Fruit fly (Drosophila melanogaster) whole organism, embryonic: ENCODE results near the gene Taf10.

Experiments used
- Asciz ChIP-seq: fragments of 200-800 bp; sonication (Bioruptor generic); optimal IDR thresholded peaks from 2 replicates; lab custom pipeline; 2017; ENCODE audit warnings: missing biosample characterization, mild to moderate bottlenecking, missing genetic modification characterization, missing genetic modification reagents
- CG10654 ChIP-seq: fragments of 200-800 bp; sonication (Bioruptor generic); optimal IDR thresholded peaks from 2 replicates; lab custom pipeline; 2016; ENCODE audit warnings: missing biosample characterization, missing genetic modification characterization
- CG11247 ChIP-seq: fragments of 200-800 bp; sonication (Bioruptor generic); IDR thresholded peaks from 2 replicates; pipeline ENCODE4 v1.3.6; 2022; ENCODE audit warnings: missing biosample characterization, missing genetic modification characterization
- CG12769 ChIP-seq: fragments of 200-800 bp; sonication (Bioruptor generic); optimal IDR thresholded peaks from 2 replicates; lab custom pipeline; 2019; ENCODE audit warnings: missing biosample characterization, mild to moderate bottlenecking, missing genetic modification characterization, moderate library complexity
- CG13123 ChIP-seq: fragments of 200-800 bp; sonication (Bioruptor generic); optimal IDR thresholded peaks from 2 replicates; lab custom pipeline; 2016; ENCODE audit warnings: missing biosample characterization, missing genetic modification characterization
- CG13424 ChIP-seq: fragments of 200-800 bp; sonication (Bioruptor generic); optimal IDR thresholded peaks from 2 replicates; lab custom pipeline; 2019; ENCODE audit warnings: missing biosample characterization, mild to moderate bottlenecking, missing genetic modification characterization, moderate library complexity
- CG15269 ChIP-seq: fragments of 200-800 bp; sonication (Bioruptor generic); optimal IDR thresholded peaks from 2 replicates; lab custom pipeline; 2018; ENCODE audit warnings: missing biosample characterization, mild to moderate bottlenecking, missing genetic modification characterization, moderate library complexity
- CG15479 ChIP-seq: fragments of 200-800 bp; sonication (Bioruptor generic); optimal IDR thresholded peaks from 3 replicates; lab custom pipeline; 2019; ENCODE audit warnings: missing biosample characterization, mild to moderate bottlenecking, missing genetic modification characterization, moderate library complexity
- CG18011 ChIP-seq: fragments of 200-800 bp; sonication (Bioruptor generic); optimal IDR thresholded peaks from 2 replicates; lab custom pipeline; 2017; ENCODE audit warnings: missing biosample characterization, missing genetic modification characterization, mild to moderate bottlenecking, moderate library complexity, missing genotype
- CG2120 ChIP-seq: fragments of 200-800 bp; sonication (Bioruptor generic); optimal IDR thresholded peaks from 3 replicates; lab custom pipeline; 2016; ENCODE audit warnings: missing biosample characterization, missing genetic modification characterization
- CG2202 ChIP-seq: fragments of 200-800 bp; sonication (Bioruptor generic); optimal IDR thresholded peaks from 2 replicates; lab custom pipeline; 2018; ENCODE audit warnings: missing biosample characterization, mild to moderate bottlenecking, missing genetic modification characterization
- CG7271 ChIP-seq: fragments of 200-800 bp; sonication (Bioruptor generic); optimal IDR thresholded peaks from 2 replicates; lab custom pipeline; 2018; ENCODE audit warnings: missing biosample characterization, mild to moderate bottlenecking, missing genetic modification characterization, moderate library complexity
- CG7928 ChIP-seq: fragments of 200-800 bp; sonication (Bioruptor generic); optimal IDR thresholded peaks from 2 replicates; lab custom pipeline; 2017; ENCODE audit warnings: missing biosample characterization, mild to moderate bottlenecking, missing genetic modification characterization
- CG9817 ChIP-seq: fragments of 200-800 bp; sonication (Bioruptor generic); optimal IDR thresholded peaks from 2 replicates; lab custom pipeline; 2018; ENCODE audit warnings: missing biosample characterization, mild to moderate bottlenecking, missing genetic modification characterization, moderate library complexity
- CTCF ChIP-seq: fragments of 200-800 bp; sonication (Bioruptor generic); optimal IDR thresholded peaks from 2 replicates; lab custom pipeline; 2017; ENCODE audit warnings: missing biosample characterization, mild to moderate bottlenecking, missing genetic modification characterization, moderate library complexity
- Drgx ChIP-seq: fragments of 200-800 bp; sonication (Bioruptor generic); IDR thresholded peaks from 2 replicates; pipeline ENCODE4 v1.3.6; 2022; ENCODE audit warnings: missing biosample characterization, missing genetic modification characterization
- E2f2 ChIP-seq: fragments of 200-800 bp; sonication (Bioruptor generic); IDR thresholded peaks from 2 replicates; pipeline ENCODE4 v1.3.6; 2022; ENCODE audit warnings: missing biosample characterization, missing genetic modification characterization
- ERR ChIP-seq: fragments of 200-800 bp; sonication (Bioruptor generic); optimal IDR thresholded peaks from 2 replicates; lab custom pipeline; 2016; ENCODE audit warnings: missing biosample characterization, missing genetic modification characterization
- Fer2 ChIP-seq: fragments of 200-800 bp; sonication (Bioruptor generic); optimal IDR thresholded peaks from 2 replicates; lab custom pipeline; 2018; ENCODE audit warnings: missing biosample characterization, mild to moderate bottlenecking, missing genetic modification characterization, moderate library complexity
- Gug ChIP-seq: fragments of 200-800 bp; sonication (Bioruptor generic); IDR thresholded peaks from 4 replicates; pipeline ENCODE4 v1.3.6; 2022; ENCODE audit warnings: missing biosample characterization, missing genetic modification characterization
- HLH3B ChIP-seq: fragments of 200-800 bp; sonication (Bioruptor generic); IDR thresholded peaks from 2 replicates; pipeline ENCODE4 v1.3.6; 2022; ENCODE audit warnings: missing biosample characterization, missing genetic modification characterization
- HmgD ChIP-seq: fragments of 200-800 bp; sonication (Bioruptor generic); optimal IDR thresholded peaks from 3 replicates; lab custom pipeline; 2016; ENCODE audit warnings: missing biosample characterization, missing genetic modification characterization
- Oli ChIP-seq: fragments of 200-800 bp; sonication (Bioruptor generic); optimal IDR thresholded peaks from 2 replicates; lab custom pipeline; 2018; ENCODE audit warnings: missing biosample characterization, mild to moderate bottlenecking, missing genetic modification characterization, moderate library complexity
- Sox100B ChIP-seq: fragments of 200-800 bp; sonication (Bioruptor generic); optimal IDR thresholded peaks from 3 replicates; lab custom pipeline; 2018; ENCODE audit warnings: missing biosample characterization, mild to moderate bottlenecking, missing genetic modification characterization
- abd-A ChIP-seq: fragments of 200-800 bp; sonication (Bioruptor generic); optimal IDR thresholded peaks from 3 replicates; lab custom pipeline; 2019; ENCODE audit warnings: missing biosample characterization, mild to moderate bottlenecking, missing genetic modification characterization, moderate library complexity
- amos ChIP-seq: fragments of 200-800 bp; sonication (Bioruptor generic); IDR thresholded peaks from 2 replicates; pipeline ENCODE4 v1.3.6; 2022; ENCODE audit warnings: missing biosample characterization, missing genetic modification characterization; ENCODE audit not compliant: partially characterized antibody
- ase ChIP-seq: fragments of 200-800 bp; sonication (Bioruptor generic); IDR thresholded peaks from 3 replicates; pipeline ENCODE4 v1.3.6; 2022; ENCODE audit warnings: missing biosample characterization, missing genetic modification characterization
- ato ChIP-seq: fragments of 200-800 bp; sonication (Bioruptor generic); IDR thresholded peaks from 2 replicates; pipeline ENCODE4 v1.3.6; 2022; ENCODE audit warnings: missing biosample characterization, missing genetic modification characterization; ENCODE audit not compliant: partially characterized antibody
- eve ChIP-seq, 2 experiments: fragments of >200 bp; optimal IDR thresholded peaks; 2 replicates each; lab custom pipeline; 2017; ENCODE audit warnings: missing biosample characterization in 2 of 2, missing genetic modification characterization in 2 of 2
- ftz-f1 ChIP-seq: fragments of 200-800 bp; sonication (Bioruptor generic); optimal IDR thresholded peaks from 2 replicates; lab custom pipeline; 2016; ENCODE audit warnings: missing biosample characterization, missing genetic modification characterization
- gem ChIP-seq: fragments of 200-800 bp; sonication (Bioruptor generic); optimal IDR thresholded peaks from 2 replicates; lab custom pipeline; 2019; ENCODE audit warnings: missing biosample characterization, mild to moderate bottlenecking, missing genetic modification characterization, moderate library complexity
- grau ChIP-seq: fragments of 200-800 bp; optimal IDR thresholded peaks from 3 replicates; lab custom pipeline; 2019; ENCODE audit warnings: missing biosample characterization, mild to moderate bottlenecking, missing genetic modification characterization, moderate library complexity
- inv ChIP-seq: fragments of 200-800 bp; sonication (Bioruptor generic); IDR thresholded peaks from 2 replicates; pipeline ENCODE4 v1.3.6; 2022; ENCODE audit warnings: missing biosample characterization, missing genetic modification characterization; ENCODE audit not compliant: partially characterized antibody
- onecut ChIP-seq: fragments of 200-800 bp; sonication (Bioruptor generic); IDR thresholded peaks from 2 replicates; pipeline ENCODE4 v1.3.6; 2022; ENCODE audit warnings: missing biosample characterization, missing genetic modification characterization
- shn ChIP-seq: fragments of 200-800 bp; sonication (Bioruptor generic); optimal IDR thresholded peaks from 3 replicates; lab custom pipeline; 2016; ENCODE audit warnings: missing biosample characterization, missing genetic modification characterization
- sisA ChIP-seq: fragments of 200-800 bp; sonication (Bioruptor generic); IDR thresholded peaks from 2 replicates; pipeline ENCODE4 v1.3.6; 2022; ENCODE audit warnings: missing biosample characterization, missing genetic modification characterization
- slbo ChIP-seq: fragments of 200-800 bp; sonication (Bioruptor generic); IDR thresholded peaks from 2 replicates; pipeline ENCODE4 v1.3.6; 2022; ENCODE audit warnings: missing biosample characterization, missing genetic modification characterization
- slou ChIP-seq: fragments of 200-800 bp; sonication (Bioruptor generic); optimal IDR thresholded peaks from 3 replicates; lab custom pipeline; 2016; ENCODE audit warnings: missing biosample characterization, missing genetic modification characterization
- so ChIP-seq: fragments of 200-800 bp; sonication (Bioruptor generic); IDR thresholded peaks from 3 replicates; pipeline ENCODE4 v1.3.6; 2022; ENCODE audit warnings: missing biosample characterization, missing genetic modification characterization
- stwl ChIP-seq: fragments of 200-800 bp; sonication (Bioruptor generic); optimal IDR thresholded peaks from 3 replicates; lab custom pipeline; 2018; ENCODE audit warnings: missing biosample characterization, mild to moderate bottlenecking, missing genetic modification characterization, moderate library complexity
- tna ChIP-seq: fragments of 200-800 bp; sonication (Bioruptor generic); IDR thresholded peaks from 2 replicates; pipeline ENCODE4 v1.3.6; 2022; ENCODE audit warnings: missing biosample characterization, missing genetic modification characterization; ENCODE audit not compliant: partially characterized antibody
- toy ChIP-seq: fragments of 200-800 bp; sonication (Bioruptor generic); IDR thresholded peaks from 2 replicates; pipeline ENCODE4 v1.3.6; 2022; ENCODE audit warnings: missing biosample characterization, missing genetic modification characterization
- trh ChIP-seq: fragments of 200-800 bp; sonication (Bioruptor generic); optimal IDR thresholded peaks from 2 replicates; lab custom pipeline; 2016; ENCODE audit warnings: missing biosample characterization, missing genetic modification characterization
- tx ChIP-seq: fragments of 200-800 bp; sonication (Bioruptor generic); optimal IDR thresholded peaks from 2 replicates; lab custom pipeline; 2016; ENCODE audit warnings: missing biosample characterization, missing genetic modification characterization
- vnd ChIP-seq: fragments of 200-800 bp; sonication (Bioruptor generic); IDR thresholded peaks from 3 replicates; pipeline ENCODE4 v1.3.6; 2022; ENCODE audit warnings: missing biosample characterization, missing genetic modification characterization; ENCODE audit not compliant: partially characterized antibody
- wor ChIP-seq: fragments of 200-800 bp; sonication (Bioruptor generic); IDR thresholded peaks from 2 replicates; pipeline ENCODE4 v1.3.6; 2022; ENCODE audit warnings: missing biosample characterization, missing genetic modification characterization
- zfh2 ChIP-seq: fragments of 200-800 bp; sonication (Bioruptor generic); optimal IDR thresholded peaks from 2 replicates; lab custom pipeline; 2016; ENCODE audit warnings: missing biosample characterization, missing genetic modification characterization

The Taf10 gene

DNA sequence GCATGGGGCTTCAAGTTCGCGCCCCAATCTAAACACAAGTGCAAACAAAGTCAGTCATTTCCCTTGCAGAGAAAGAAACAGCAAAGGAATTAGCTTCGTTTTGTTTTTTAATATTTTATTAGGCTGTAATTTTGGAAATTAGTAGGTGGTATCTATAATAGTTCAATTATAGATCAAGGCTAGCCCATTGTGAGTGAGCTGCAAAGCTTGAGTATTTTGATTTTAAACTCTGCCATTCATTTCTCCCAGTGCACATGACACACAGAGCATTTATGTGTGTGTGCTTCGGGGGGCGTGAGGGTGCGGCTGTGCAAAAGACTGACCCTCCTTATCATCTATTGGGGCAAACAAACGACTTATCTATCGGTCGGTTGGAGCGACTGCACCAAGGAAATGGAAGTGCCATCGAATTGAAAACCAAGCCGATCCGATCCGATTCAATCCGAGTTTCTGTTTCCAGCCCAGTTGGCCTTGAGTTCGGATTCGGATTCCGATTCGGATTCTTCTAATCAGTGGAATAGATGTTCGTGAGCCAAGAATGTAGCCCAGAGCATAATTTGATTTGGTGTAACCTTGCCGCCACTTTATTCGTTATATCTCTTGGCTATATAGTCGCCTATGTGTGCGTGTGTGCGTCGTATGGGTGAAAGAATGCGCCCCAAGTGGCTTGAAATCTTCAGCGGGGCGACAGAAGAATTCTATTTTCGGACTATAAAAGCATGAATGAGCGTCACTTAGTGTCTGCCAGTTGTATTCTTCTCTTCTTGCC, 36.1 kb upstream of the Taf10 start (continued):
- TF ChIP-seq ftz-f1 (GFP tag; lab: Kevin White, UChicago), result peak; percentile 63
- peak; percentile 29 for TF ChIP-seq grau (tag; lab: Kevin White, UChicago)
- no peak for TF ChIP-seq CG10654
- peak; percentile 38; the same call in 1 of the 2 replicates for TF ChIP-seq sisA (GFP tag; lab: Robert Waterston, UW)
- TF ChIP-seq CG7271 (tag; lab: Kevin White, UChicago), result no peak
- TF ChIP-seq CG2202 (tag; lab: Kevin White, UChicago), result no peak
- peak; percentile 47; the same call in 1 of the 3 replicates for TF ChIP-seq ase
- TF ChIP-seq vnd (GFP tag; lab: Robert Waterston, UW), result no peak
- TF ChIP-seq Asciz (GFP tag; lab: Kevin White, UChicago), result no peak
- 0 out of 4 replicates have a peak, but pooled peaks have one; percentile 22 for TF ChIP-seq Gug
- peak; percentile 24 for TF ChIP-seq CG12769 (tag; lab: Kevin White, UChicago)
- peak; percentile 57 for TF ChIP-seq Drgx (GFP tag; lab: Robert Waterston, UW)
- TF ChIP-seq tx (GFP tag; lab: Kevin White, UChicago), result no peak
- TF ChIP-seq slbo (GFP tag; lab: Robert Waterston, UW), result peak; percentile 52; the same call in 1 of the 2 replicates
- TF ChIP-seq ato (GFP tag; lab: Robert Waterston, UW), result no peak

DNA sequence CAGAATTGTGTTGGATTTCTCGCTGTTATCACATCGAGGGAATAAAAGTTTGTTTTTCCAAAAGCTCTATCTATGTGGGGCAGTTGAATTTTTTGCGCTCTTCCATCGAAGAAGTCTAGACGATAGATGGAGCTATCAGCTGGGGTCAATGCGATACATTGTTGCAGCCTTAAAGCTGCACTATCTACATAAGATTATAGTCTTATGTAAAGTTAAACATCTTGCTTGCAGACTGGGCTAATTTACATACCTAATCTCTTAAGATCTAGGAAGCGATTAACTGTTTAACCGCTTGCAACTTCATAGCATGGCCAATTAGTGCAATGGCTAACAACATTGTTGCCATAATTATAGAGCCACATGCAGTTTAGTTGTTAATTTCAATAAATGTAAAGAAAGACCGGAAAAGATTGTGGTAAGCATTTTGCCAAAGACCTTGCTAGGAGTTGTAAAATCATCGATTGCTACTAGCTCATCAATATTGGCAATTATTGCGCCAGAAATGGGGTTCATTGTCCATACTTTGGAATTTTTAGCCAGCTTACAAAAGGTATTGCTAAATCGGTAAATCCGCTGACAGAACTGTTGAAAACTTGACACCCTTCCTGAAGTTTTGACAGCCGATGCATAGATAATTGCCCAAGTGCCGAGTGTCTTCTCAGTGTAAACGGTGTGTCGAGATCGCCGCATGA, 35.4 kb upstream of the Taf10 start:
- TF ChIP-seq eve (GFP tag; optimal IDR thresholded peaks at IDR 0.05; lab: Kevin White, UChicago) (peak in 1 of 2 experiments; percentile 65), CG18011 (GFP tag; lab: Kevin White, UChicago) (no peak), stwl (tag; lab: Kevin White, UChicago) (no peak), CG15479 (GFP tag; lab: Kevin White, UChicago) (no peak), CG13424 (no peak), CG9817 (tag; lab: Kevin White, UChicago) (no peak), shn (GFP tag; lab: Kevin White, UChicago) (no peak), CTCF (peak; percentile 71), zfh2 (GFP tag; lab: Kevin White, UChicago) (no peak), CG2120 (GFP tag; lab: Kevin White, UChicago) (no peak), tx (GFP tag; lab: Kevin White, UChicago) (no peak), onecut (GFP tag; lab: Robert Waterston, UW) (no peak), abd-A (no peak), Fer2 (no peak), CG11247 (GFP tag; lab: Robert Waterston, UW) (no peak), CG15269 (tag; lab: Kevin White, UChicago) (no peak)
- TF ChIP-seq, all 482 proteins: peak for 2

DNA sequence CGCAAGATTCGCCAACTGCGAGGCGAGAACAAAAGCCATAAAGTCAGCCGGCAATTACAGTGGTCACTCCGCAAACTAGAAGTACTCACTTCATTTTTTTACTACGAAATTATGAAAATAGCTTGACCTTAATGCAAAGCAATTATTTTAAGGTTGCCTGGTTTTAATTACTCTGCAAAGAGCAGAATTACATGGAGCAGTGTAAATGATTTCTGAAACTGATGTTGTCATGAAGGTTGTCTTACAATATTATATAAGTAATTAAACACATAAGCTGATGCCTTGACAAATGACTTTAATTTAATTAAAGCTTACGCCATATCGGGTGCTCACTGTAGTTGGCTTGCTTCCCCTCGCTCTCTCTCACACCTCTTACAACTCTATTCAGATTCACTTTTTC, 33.5 kb upstream of the Taf10 start:
- TF ChIP-seq trh, result no peak
- peak; percentile 37 for TF ChIP-seq CG7928 (GFP tag; lab: Kevin White, UChicago)
- peak; percentile 38 for TF ChIP-seq Oli (tag; lab: Kevin White, UChicago)
- peak; percentile 68 for TF ChIP-seq gem (tag; lab: Kevin White, UChicago)
- no peak for TF ChIP-seq CG13123 (GFP tag; lab: Kevin White, UChicago)
- no peak for TF ChIP-seq toy
- TF ChIP-seq slou (GFP tag; lab: Kevin White, UChicago), result peak; percentile 18
- TF ChIP-seq ERR, result no peak
- TF ChIP-seq amos (GFP tag; lab: Robert Waterston, UW), result no peak
- no peak for TF ChIP-seq CG10654
- no peak for TF ChIP-seq tna (GFP tag; lab: Robert Waterston, UW)
- TF ChIP-seq HLH3B, result no peak
- TF ChIP-seq so (GFP tag; lab: Robert Waterston, UW), result peak; percentile 60; the same call in 2 of the 3 replicates
- TF ChIP-seq wor (GFP tag; lab: Robert Waterston, UW), result no peak
- TF ChIP-seq HmgD (GFP tag; lab: Kevin White, UChicago), result no peak
- TF ChIP-seq E2f2, result peak; percentile 28; the same call in 1 of the 2 replicates
- TF ChIP-seq Sox100B (GFP tag; lab: Kevin White, UChicago), result no peak
- no peak for TF ChIP-seq inv (GFP tag; lab: Robert Waterston, UW)
